Worm (Caenorhabditis elegans): ENCODE results near the gene yif-1.

DNA sequence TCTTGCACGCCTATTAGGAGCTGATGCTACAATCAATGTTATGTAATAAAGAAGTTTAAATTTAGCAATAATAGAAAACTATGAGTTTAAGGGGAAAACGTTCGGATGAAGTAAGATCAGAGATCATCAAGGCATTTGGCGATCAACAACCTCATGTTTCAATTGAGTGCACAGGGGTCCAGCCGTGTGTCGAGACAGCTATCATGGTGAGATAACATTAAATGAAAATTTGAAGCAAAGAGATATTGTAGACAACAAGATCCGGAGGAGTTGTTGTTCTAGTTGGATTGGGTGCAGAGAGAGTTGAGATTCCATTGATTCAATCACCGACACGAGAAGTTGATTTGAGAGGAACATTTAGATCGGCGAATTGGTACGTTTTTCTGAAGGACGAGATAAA lies 31.4 kb upstream of the yif-1 start:
- TF ChIP-seq skn-1 (tag; optimal IDR thresholded peaks at IDR 0.05) (no peak), pqm-1 (tag; optimal IDR thresholded peaks at IDR 0.05) (no peak), nhr-76 (tag; optimal IDR thresholded peaks at IDR 0.05) (no peak), sup-37 (GFP tag; optimal IDR thresholded peaks at IDR 0.05) (no peak), aly-2 (tag; optimal IDR thresholded peaks at IDR 0.05) (no peak), ceh-82 (tag; optimal IDR thresholded peaks at IDR 0.05) (no peak), lir-3 (tag; optimal IDR thresholded peaks at IDR 0.05; ENCODE audit: poor library complexity) (no peak)

All from whole organism, L1 larva.